Worm (Caenorhabditis elegans): ENCODE results near the gene lin-14.

DNA sequence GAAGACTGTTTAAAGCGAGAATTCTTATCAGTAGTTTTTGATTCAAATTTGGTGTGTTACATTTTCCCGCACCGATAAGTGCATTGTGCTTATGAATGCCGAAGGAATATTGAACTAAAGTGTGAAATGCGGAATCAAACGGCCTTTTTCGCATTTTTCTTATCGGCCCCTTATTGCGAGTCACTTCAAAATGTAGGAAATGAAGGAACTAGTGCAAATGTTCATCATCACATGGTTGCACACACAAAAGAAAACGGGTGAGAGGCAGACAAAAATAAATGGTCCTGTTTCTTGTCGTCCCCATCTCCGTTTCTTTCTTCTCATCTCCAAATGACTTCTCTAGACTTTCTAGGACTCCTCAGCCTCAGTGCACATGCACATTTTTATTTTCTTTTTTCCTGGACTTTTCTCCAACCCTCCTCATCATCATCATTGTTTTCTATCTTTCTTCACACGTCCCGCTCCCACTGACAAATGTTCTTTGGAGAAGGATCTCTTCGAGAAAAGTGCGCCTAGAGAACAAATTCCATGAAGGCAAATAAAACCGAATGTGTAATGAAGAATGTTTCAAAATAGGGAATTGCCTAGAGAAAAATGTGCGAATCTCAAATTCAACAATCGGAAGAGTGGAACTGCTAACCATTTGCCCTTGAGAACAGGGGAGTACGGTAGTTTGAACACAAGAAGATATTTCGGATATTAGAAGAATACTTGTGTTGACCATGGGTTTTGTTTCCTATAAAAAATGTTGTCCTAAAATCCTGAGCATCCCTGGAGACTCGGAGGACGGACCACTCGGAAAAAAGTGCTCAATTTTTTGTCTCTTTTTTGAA lies 873 bp upstream of the lin-14 start:
- TF ChIP-seq hlh-30 (tag; optimal IDR thresholded peaks at IDR 0.05; ENCODE audit: insufficient read depth) = no peak
- TF ChIP-seq pha-4 (tag; optimal IDR thresholded peaks at IDR 0.05) = no peak
- no peak for TF ChIP-seq fkh-6 (tag; optimal IDR thresholded peaks at IDR 0.05)
